Fruit fly (Drosophila melanogaster) whole organism, embryonic: Measurements from ENCODE around the gene CG46307.

Source experiments
- Bteb2 ChIP-seq: fragments of 200-800 bp; sonication (Bioruptor generic); optimal IDR thresholded peaks from 2 replicates; lab custom pipeline; 2016; ENCODE audit warnings: missing biosample characterization, missing genetic modification characterization
- CG11085 ChIP-seq: fragments of 200-800 bp; sonication (Bioruptor generic); IDR thresholded peaks from 2 replicates; pipeline ENCODE4 v1.3.6; 2022; ENCODE audit warnings: missing biosample characterization, missing genetic modification characterization
- CG11504 ChIP-seq: fragments of 200-800 bp; sonication (Bioruptor generic); optimal IDR thresholded peaks from 3 replicates; lab custom pipeline; 2019; ENCODE audit warnings: missing biosample characterization, mild to moderate bottlenecking, missing genetic modification characterization, moderate library complexity
- CG12104 ChIP-seq: fragments of 200-800 bp; sonication (Bioruptor generic); optimal IDR thresholded peaks from 3 replicates; lab custom pipeline; 2016; ENCODE audit warnings: missing biosample characterization, missing genetic modification characterization
- CG12155 ChIP-seq: fragments of 200-800 bp; sonication (Bioruptor generic); optimal IDR thresholded peaks from 3 replicates; lab custom pipeline; 2016; ENCODE audit warnings: missing biosample characterization, missing genetic modification characterization
- CG12942 ChIP-seq: fragments of 200-800 bp; sonication (Bioruptor generic); optimal IDR thresholded peaks from 3 replicates; lab custom pipeline; 2016; ENCODE audit warnings: missing biosample characterization, missing genetic modification characterization
- CG14710 ChIP-seq: fragments of 200-800 bp; sonication (Bioruptor generic); optimal IDR thresholded peaks from 3 replicates; lab custom pipeline; 2019; ENCODE audit warnings: missing biosample characterization, mild to moderate bottlenecking, missing genetic modification characterization, moderate library complexity
- CG14965 ChIP-seq: fragments of 200-800 bp; sonication (Bioruptor generic); optimal IDR thresholded peaks from 2 replicates; lab custom pipeline; 2016; ENCODE audit warnings: missing biosample characterization, missing genetic modification characterization, borderline replicate concordance
- CG15696 ChIP-seq: fragments of 200-800 bp; sonication (Bioruptor generic); optimal IDR thresholded peaks from 2 replicates; lab custom pipeline; 2019; ENCODE audit warnings: missing biosample characterization, mild to moderate bottlenecking, missing genetic modification characterization, moderate library complexity
- CG1603 ChIP-seq: fragments of 200-800 bp; sonication (Bioruptor generic); optimal IDR thresholded peaks from 2 replicates; lab custom pipeline; 2019; ENCODE audit warnings: missing biosample characterization, mild to moderate bottlenecking, missing genetic modification characterization, moderate library complexity
- CG16779 ChIP-seq: fragments of 200-800 bp; sonication (Bioruptor generic); IDR thresholded peaks from 2 replicates; pipeline ENCODE4 v1.3.6; 2022; ENCODE audit warnings: missing biosample characterization, missing genetic modification characterization
- CG17186 ChIP-seq: fragments of 200-800 bp; sonication (Bioruptor generic); optimal IDR thresholded peaks from 3 replicates; lab custom pipeline; 2017; ENCODE audit warnings: missing biosample characterization, missing genetic modification reagents, missing genetic modification characterization
- CG17912 ChIP-seq: fragments of 200-800 bp; sonication (Bioruptor generic); optimal IDR thresholded peaks from 2 replicates; lab custom pipeline; 2018; ENCODE audit warnings: missing biosample characterization, mild to moderate bottlenecking, missing genetic modification characterization
- CG2120 ChIP-seq: fragments of 200-800 bp; sonication (Bioruptor generic); optimal IDR thresholded peaks from 3 replicates; lab custom pipeline; 2016; ENCODE audit warnings: missing biosample characterization, missing genetic modification characterization
- CG2199 ChIP-seq: fragments of 200-800 bp; sonication (Bioruptor generic); IDR thresholded peaks from 3 replicates; pipeline ENCODE4 v1.3.6; 2022; ENCODE audit warnings: missing biosample characterization, missing genetic modification characterization
- CG3407 ChIP-seq: fragments of 200-800 bp; sonication (Bioruptor generic); optimal IDR thresholded peaks from 2 replicates; lab custom pipeline; 2018; ENCODE audit warnings: missing biosample characterization, mild to moderate bottlenecking, missing genetic modification characterization
- CG3847 ChIP-seq: fragments of 200-800 bp; sonication (Bioruptor generic); IDR thresholded peaks from 2 replicates; pipeline ENCODE4 v1.3.6; 2022; ENCODE audit warnings: missing biosample characterization, missing genetic modification characterization
- CG4282 ChIP-seq: fragments of 200-800 bp; sonication (Bioruptor generic); optimal IDR thresholded peaks from 2 replicates; lab custom pipeline; 2016; ENCODE audit warnings: missing biosample characterization, missing genetic modification characterization
- CG4424 ChIP-seq: fragments of 200-800 bp; sonication (Bioruptor generic); optimal IDR thresholded peaks from 3 replicates; lab custom pipeline; 2016; ENCODE audit warnings: missing biosample characterization, missing genetic modification characterization
- CG5180 ChIP-seq: fragments of 200-800 bp; sonication (Bioruptor generic); optimal IDR thresholded peaks from 3 replicates; lab custom pipeline; 2017; ENCODE audit warnings: missing biosample characterization, missing genetic modification characterization, mild to moderate bottlenecking, moderate library complexity, missing genetic modification reagents
- CG6854 ChIP-seq: fragments of 200-800 bp; sonication (Bioruptor generic); optimal IDR thresholded peaks from 3 replicates; lab custom pipeline; 2017; ENCODE audit warnings: missing biosample characterization, mild to moderate bottlenecking, missing genetic modification characterization
- CG7357 ChIP-seq: fragments of 200-800 bp; sonication (Bioruptor generic); IDR thresholded peaks from 3 replicates; pipeline ENCODE4 v1.3.6; 2022; ENCODE audit warnings: missing biosample characterization, missing genetic modification characterization
- CG7839 ChIP-seq: fragments of 200-800 bp; sonication (Bioruptor generic); optimal IDR thresholded peaks from 3 replicates; lab custom pipeline; 2018; ENCODE audit warnings: missing biosample characterization, mild to moderate bottlenecking, missing genetic modification characterization, moderate library complexity
- CG7928 ChIP-seq: fragments of 200-800 bp; sonication (Bioruptor generic); optimal IDR thresholded peaks from 2 replicates; lab custom pipeline; 2017; ENCODE audit warnings: missing biosample characterization, mild to moderate bottlenecking, missing genetic modification characterization
- CG8290 ChIP-seq, 3 experiments: fragments of 200-800 bp; sonication (Bioruptor generic); optimal IDR thresholded peaks; 2 replicates each; lab custom pipeline; 2016 to 2019; ENCODE audit warnings: missing biosample characterization in 3 of 3, missing genetic modification characterization in 3 of 3, mild to moderate bottlenecking in 2 of 3, moderate library complexity in 1 of 3
- CG8924 ChIP-seq: fragments of 200-800 bp; optimal IDR thresholded peaks from 3 replicates; lab custom pipeline; 2019; ENCODE audit warnings: missing biosample characterization, mild to moderate bottlenecking, missing genetic modification characterization, moderate library complexity
- CTCF ChIP-seq: fragments of 200-800 bp; sonication (Bioruptor generic); optimal IDR thresholded peaks from 2 replicates; lab custom pipeline; 2017; ENCODE audit warnings: missing biosample characterization, mild to moderate bottlenecking, missing genetic modification characterization, moderate library complexity
- Chrac-16 ChIP-seq: fragments of 200-800 bp; sonication (Bioruptor generic); optimal IDR thresholded peaks from 3 replicates; lab custom pipeline; 2016; ENCODE audit warnings: missing biosample characterization, missing genetic modification characterization
- CoRest ChIP-seq: fragments of 200-800 bp; sonication (Bioruptor generic); optimal IDR thresholded peaks from 3 replicates; lab custom pipeline; 2018; ENCODE audit warnings: missing biosample characterization, mild to moderate bottlenecking, missing genetic modification characterization, moderate library complexity
- Dfd ChIP-seq, 2 experiments: fragments of >200 bp; optimal IDR thresholded peaks; 2 replicates each; lab custom pipeline; 2017; ENCODE audit warnings: missing biosample characterization in 2 of 2, missing genetic modification characterization in 2 of 2
- E2f2 ChIP-seq: fragments of 200-800 bp; sonication (Bioruptor generic); IDR thresholded peaks from 2 replicates; pipeline ENCODE4 v1.3.6; 2022; ENCODE audit warnings: missing biosample characterization, missing genetic modification characterization
- Fer1 ChIP-seq: fragments of 200-800 bp; sonication (Bioruptor generic); optimal IDR thresholded peaks from 2 replicates; lab custom pipeline; 2017; ENCODE audit warnings: missing biosample characterization, mild to moderate bottlenecking, missing genetic modification characterization
- H15 ChIP-seq: fragments of 200-800 bp; sonication (Bioruptor generic); IDR thresholded peaks from 3 replicates; pipeline ENCODE4 v1.3.6; 2022; ENCODE audit warnings: missing biosample characterization, missing genetic modification characterization
- Nf-YC ChIP-seq: fragments of 200-800 bp; optimal IDR thresholded peaks from 3 replicates; lab custom pipeline; 2019; ENCODE audit warnings: missing biosample characterization, mild to moderate bottlenecking, missing genetic modification characterization, moderate library complexity
- Optix ChIP-seq: fragments of 200-800 bp; sonication (Bioruptor generic); IDR thresholded peaks from 3 replicates; pipeline ENCODE4 v1.3.6; 2022; ENCODE audit warnings: missing biosample characterization, missing genetic modification characterization
- PHDP ChIP-seq: fragments of 200-800 bp; sonication (Bioruptor generic); optimal IDR thresholded peaks from 3 replicates; lab custom pipeline; 2018; ENCODE audit warnings: missing biosample characterization, mild to moderate bottlenecking, missing genetic modification characterization, moderate library complexity
- Sry-δ ChIP-seq: fragments of 200-800 bp; sonication (Bioruptor generic); optimal IDR thresholded peaks from 2 replicates; lab custom pipeline; 2016; ENCODE audit warnings: missing biosample characterization, missing genetic modification characterization
- br ChIP-seq: fragments of >200 bp; optimal IDR thresholded peaks from 2 replicates; lab custom pipeline; 2017
- cg ChIP-seq: fragments of 200-800 bp; sonication (Bioruptor generic); optimal IDR thresholded peaks from 3 replicates; lab custom pipeline; 2019; ENCODE audit warnings: missing biosample characterization, mild to moderate bottlenecking, missing genetic modification characterization, moderate library complexity
- chn ChIP-seq: fragments of 200-800 bp; sonication (Bioruptor generic); optimal IDR thresholded peaks from 2 replicates; lab custom pipeline; 2016; ENCODE audit warnings: missing biosample characterization, missing genetic modification characterization
- dan ChIP-seq: fragments of 200-800 bp; sonication (Bioruptor generic); IDR thresholded peaks from 2 replicates; pipeline ENCODE4 v1.3.6; 2022; ENCODE audit warnings: missing biosample characterization, missing genetic modification characterization
- ems ChIP-seq: fragments of 200-800 bp; sonication (Bioruptor generic); optimal IDR thresholded peaks from 3 replicates; lab custom pipeline; 2016; ENCODE audit warnings: missing biosample characterization, missing genetic modification characterization
- gcm2 ChIP-seq: fragments of 200-800 bp; sonication (Bioruptor generic); optimal IDR thresholded peaks from 2 replicates; lab custom pipeline; 2016; ENCODE audit warnings: missing biosample characterization, missing genetic modification characterization
- p53 ChIP-seq: fragments of 200-800 bp; sonication (Bioruptor generic); optimal IDR thresholded peaks from 2 replicates; lab custom pipeline; 2016; ENCODE audit warnings: missing biosample characterization, missing genetic modification characterization
- pan ChIP-seq, 4 experiments: fragments of >200 bp in 3 of 4; fragments of 200-800 bp in 1 of 4; sonication (Bioruptor generic) in 1 of 4; optimal IDR thresholded peaks in 3 of 4; IDR thresholded peaks in 1 of 4; 2 replicates each; pipeline versions ENCODE4 v1.3.6 to Lab custom; 2017 to 2022; ENCODE audit warnings: missing biosample characterization in 2 of 4, missing genetic modification characterization in 2 of 4, mixed read lengths in 1 of 4
- peb ChIP-seq: fragments of 200-800 bp; sonication (Bioruptor generic); IDR thresholded peaks from 2 replicates; pipeline ENCODE4 v1.3.6; 2022; ENCODE audit warnings: missing biosample characterization, missing genetic modification characterization
- sens ChIP-seq: fragments of 200-800 bp; sonication (Bioruptor generic); peaks from one replicate; lab custom pipeline; 2016; ENCODE audit warnings: missing biosample characterization, missing genetic modification characterization
- tna ChIP-seq: fragments of 200-800 bp; sonication (Bioruptor generic); IDR thresholded peaks from 2 replicates; pipeline ENCODE4 v1.3.6; 2022; ENCODE audit warnings: missing biosample characterization, missing genetic modification characterization; ENCODE audit not compliant: partially characterized antibody
- trem ChIP-seq: fragments of 200-800 bp; optimal IDR thresholded peaks from 3 replicates; lab custom pipeline; 2019; ENCODE audit warnings: missing biosample characterization, mild to moderate bottlenecking, missing genetic modification characterization, moderate library complexity
- unc-4 ChIP-seq: fragments of 200-800 bp; sonication (Bioruptor generic); IDR thresholded peaks from 2 replicates; pipeline ENCODE4 v1.3.6; 2022; ENCODE audit warnings: missing biosample characterization, missing genetic modification characterization; ENCODE audit not compliant: partially characterized antibody
- usp ChIP-seq: fragments of >200 bp; optimal IDR thresholded peaks from 2 replicates; lab custom pipeline; 2017; ENCODE audit warnings: missing biosample characterization, missing genetic modification characterization
- z ChIP-seq: fragments of 200-800 bp; sonication (Bioruptor generic); IDR thresholded peaks from 3 replicates; pipeline ENCODE4 v1.3.6; 2022; ENCODE audit warnings: missing biosample characterization, missing genetic modification characterization

Gene CG46307

DNA sequence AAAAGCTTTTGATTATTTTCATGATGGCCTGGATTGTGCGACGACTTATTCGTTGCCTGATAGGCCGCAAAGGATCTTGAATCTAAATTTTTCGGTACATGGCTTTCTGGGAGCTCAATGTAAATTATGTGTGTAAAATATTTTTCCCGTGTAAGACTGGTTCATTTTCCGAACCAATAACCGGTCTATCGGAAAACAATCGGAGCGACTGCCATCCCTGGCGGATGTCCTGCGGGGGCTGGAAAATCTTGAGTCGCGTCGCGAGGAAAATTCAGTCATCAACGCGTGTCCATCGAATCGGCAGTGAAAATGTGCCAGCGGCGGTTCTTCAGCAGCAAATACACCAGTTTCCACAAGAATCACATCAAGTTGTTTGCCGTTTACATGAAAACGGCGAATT, at the start of gene CG46307, which contains the start of gene Nhe2 (continued):
- TF ChIP-seq H15 (GFP tag; lab: Robert Waterston, UW), result no peak
- TF ChIP-seq Sry-δ (GFP tag; lab: Kevin White, UChicago), result peak; percentile 38
- TF ChIP-seq Dfd (GFP tag; optimal IDR thresholded peaks at IDR 0.05; lab: Kevin White, UChicago), result no peak
- TF ChIP-seq CTCF (GFP tag; lab: Kevin White, UChicago), result no peak
- no peak for TF ChIP-seq PHDP (tag; lab: Kevin White, UChicago)
- no peak for TF ChIP-seq usp (GFP tag; lab: Kevin White, UChicago)
- no peak for TF ChIP-seq ems (GFP tag; lab: Kevin White, UChicago)
- TF ChIP-seq CG14710, result peak; percentile 35
- TF ChIP-seq CG12942 (GFP tag; lab: Kevin White, UChicago), result no peak
- peak; percentile 35 for TF ChIP-seq CG1603 (tag; lab: Kevin White, UChicago)
- no peak for TF ChIP-seq CG3847
- no peak for TF ChIP-seq CG7357 (GFP tag; lab: Robert Waterston, UW)
- no peak for TF ChIP-seq Bteb2 (GFP tag; lab: Kevin White, UChicago)
- TF ChIP-seq CG2199 (GFP tag; lab: Robert Waterston, UW), result peak; percentile 68
- TF ChIP-seq tna, result 0 out of 2 replicates have a peak, but pooled peaks have one; percentile 21
- peak; percentile 83 for TF ChIP-seq CG7928
- TF ChIP-seq CoRest (tag; lab: Kevin White, UChicago), result no peak
- TF ChIP-seq CG3407, result no peak
- no peak for TF ChIP-seq CG12155 (GFP tag; lab: Kevin White, UChicago)
- TF ChIP-seq pan (optimal IDR thresholded peaks at IDR 0.05; lab: Kevin White, UChicago), result no peak
- peak in 1 of 2 experiments; percentile 15 for TF ChIP-seq pan (GFP tag; optimal IDR thresholded peaks at IDR 0.05 in 1 of 2, IDR thresholded peaks at IDR 0.05 in 1 of 2)
- TF ChIP-seq CG12104, result no peak
- TF ChIP-seq CG11085 (GFP tag; lab: Robert Waterston, UW), result no peak
- TF ChIP-seq CG5180 (GFP tag; lab: Kevin White, UChicago), result no peak
- no peak for TF ChIP-seq unc-4
- TF ChIP-seq CG7839, result no peak
- no peak for TF ChIP-seq cg (GFP tag; lab: Kevin White, UChicago)
- TF ChIP-seq Fer1 (GFP tag; lab: Kevin White, UChicago), result peak; percentile 19
- no peak for TF ChIP-seq CG4282 (GFP tag; lab: Kevin White, UChicago)
- no peak for TF ChIP-seq br (lab: Kevin White, UChicago)
- no peak for TF ChIP-seq CG15696 (tag; lab: Kevin White, UChicago)
- TF ChIP-seq trem (tag; lab: Kevin White, UChicago), result peak; percentile 52
- TF ChIP-seq dan (GFP tag; lab: Robert Waterston, UW), result no peak
- TF ChIP-seq sens, result peak; percentile 78
- no peak for TF ChIP-seq chn (GFP tag; lab: Kevin White, UChicago)
- TF ChIP-seq peb (GFP tag; lab: Robert Waterston, UW), result no peak
- TF ChIP-seq Chrac-16 (GFP tag; lab: Kevin White, UChicago), result no peak
- TF ChIP-seq CG17186 (GFP tag; lab: Kevin White, UChicago), result no peak
- TF ChIP-seq CG8290 (GFP tag; optimal IDR thresholded peaks at IDR 0.05; lab: Kevin White, UChicago), result no peak
- peak in 1 of 2 experiments; percentile 31 for TF ChIP-seq CG8290 (tag; optimal IDR thresholded peaks at IDR 0.05; lab: Kevin White, UChicago)
- TF ChIP-seq z (GFP tag; lab: Robert Waterston, UW), result no peak
- peak; percentile 11 for TF ChIP-seq CG8924 (tag; lab: Kevin White, UChicago)
- no peak for TF ChIP-seq Nf-YC (tag; lab: Kevin White, UChicago)
- TF ChIP-seq CG14965 (GFP tag; lab: Kevin White, UChicago), result no peak
- TF ChIP-seq Optix (GFP tag; lab: Robert Waterston, UW), result no peak
- TF ChIP-seq CG6854 (GFP tag; lab: Kevin White, UChicago), result no peak
- TF ChIP-seq CG2120 (GFP tag; lab: Kevin White, UChicago), result peak; percentile 21
- no peak for TF ChIP-seq CG11504
- TF ChIP-seq E2f2, result peak; percentile 8; the same call in 1 of the 2 replicates
- TF ChIP-seq gcm2, result no peak
- peak; percentile 6 for TF ChIP-seq CG4424 (GFP tag; lab: Kevin White, UChicago)
- no peak for TF ChIP-seq CG17912 (GFP tag; lab: Kevin White, UChicago)
- TF ChIP-seq p53 (GFP tag; lab: Kevin White, UChicago), result no peak
- TF ChIP-seq CG16779, result no peak
